Fruit fly (Drosophila melanogaster): ENCODE results near the gene nsl1.

Gene nsl1

DNA sequence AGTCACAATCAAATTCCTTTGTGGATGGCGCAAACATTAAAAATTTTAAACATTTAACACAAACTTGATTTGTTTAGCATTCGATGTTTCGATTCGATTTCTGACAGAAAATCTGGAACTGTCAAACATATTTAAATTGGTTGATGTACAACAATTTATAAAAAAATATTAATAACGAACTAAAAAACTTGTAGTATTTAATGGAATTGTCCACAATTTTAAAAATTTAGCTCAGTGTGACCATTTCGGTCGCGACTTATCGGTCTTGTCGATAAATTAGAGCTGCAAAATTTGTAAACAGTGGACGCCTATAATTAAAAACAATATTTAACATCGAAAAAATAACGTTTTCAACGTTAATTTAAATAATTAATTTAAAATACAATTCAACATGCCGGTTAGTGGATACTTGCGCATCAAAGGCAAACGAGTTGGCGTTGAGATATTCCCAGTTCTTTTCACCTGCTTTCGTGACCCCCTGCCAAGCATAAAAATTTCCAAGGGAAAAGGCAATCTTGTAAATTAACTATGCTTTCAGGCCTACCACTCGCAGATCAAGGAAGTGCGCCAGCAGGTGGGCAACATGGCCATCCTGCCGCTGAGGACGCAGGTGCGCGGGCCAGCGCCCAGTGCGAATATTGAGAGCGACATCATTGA is 40.9 kb downstream of the nsl1 start, which contains the start of the genes CG43317 and Arpc3A:
CG43317 (minus strand) TSS at position 51 of the 657 bp plus-strand sequence.
Arpc3A (plus strand) TSS at position 274 of the 657 bp plus-strand sequence.
- TF ChIP-seq CG7101 (tag; optimal IDR thresholded peaks at IDR 0.05) (no peak), pad (GFP tag; optimal IDR thresholded peaks at IDR 0.05) (no peak), CG1620 (GFP tag; optimal IDR thresholded peaks at IDR 0.05) (no peak), Hr96 (GFP tag; optimal IDR thresholded peaks at IDR 0.05) (no peak), CG5204 (GFP tag; optimal IDR thresholded peaks at IDR 0.05) (no peak), kay (GFP tag; ENCODE audit: borderline replicate concordance) (peak; percentile 89)

DNA sequence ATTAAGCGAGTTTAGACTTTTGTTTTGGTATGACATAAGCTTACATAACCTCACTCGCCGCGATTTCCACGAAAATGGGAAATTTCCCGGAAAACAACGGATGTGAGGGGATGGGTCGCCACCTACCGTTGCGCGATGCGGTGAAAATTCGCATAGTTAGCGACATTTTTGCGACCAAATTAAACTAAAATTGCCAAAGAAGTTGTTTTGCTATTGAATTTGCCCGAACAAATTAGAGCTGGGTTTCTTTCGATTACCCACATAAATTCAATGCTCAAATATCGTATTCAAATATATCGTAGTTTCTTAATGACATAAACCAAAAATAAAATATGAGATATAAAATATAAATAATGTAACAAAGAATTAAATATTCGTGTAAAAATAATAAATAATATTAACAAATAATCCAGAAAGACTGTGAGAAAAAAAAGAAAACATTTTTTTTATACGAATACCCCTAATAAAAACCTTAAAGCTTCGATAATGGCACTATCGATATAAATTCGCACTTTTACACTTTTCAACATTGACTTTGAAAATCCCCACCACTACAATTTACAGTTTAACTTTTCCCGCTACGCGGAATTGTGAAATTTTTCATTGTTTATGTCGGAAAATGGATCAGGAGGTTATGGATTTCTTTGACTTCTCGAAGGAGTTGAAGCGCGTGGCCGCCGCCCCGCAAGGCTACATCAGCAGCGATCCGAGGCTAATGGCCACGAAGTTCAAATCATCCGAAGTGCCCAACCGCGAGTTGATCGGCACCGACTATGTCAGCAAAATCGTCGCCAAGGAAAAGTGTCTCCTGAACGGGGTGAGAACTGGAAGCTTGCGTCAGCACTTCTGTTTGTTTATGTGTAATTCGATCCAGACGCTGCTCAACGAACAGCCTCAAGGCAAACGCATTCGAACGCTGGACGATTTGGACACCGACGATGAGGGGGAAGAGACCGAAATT is 43.6 kb downstream of the nsl1 start, which contains the start of the genes ND-23 and spn-E:
ND-23 (minus strand) TSS at position 254 of the 961 bp plus-strand sequence.
spn-E (plus strand) TSS at position 556 of the 961 bp plus-strand sequence.
- TF ChIP-seq CG7101 (tag; optimal IDR thresholded peaks at IDR 0.05) (peak; percentile 80), CG14711 (tag; optimal IDR thresholded peaks at IDR 0.05) (peak; percentile 78), pad (GFP tag; optimal IDR thresholded peaks at IDR 0.05) (peak; percentile 49), toe (GFP tag; optimal IDR thresholded peaks at IDR 0.05) (peak; percentile 55), Crg-1 (GFP tag; optimal IDR thresholded peaks at IDR 0.05) (peak; percentile 60), CG12768 (GFP tag; optimal IDR thresholded peaks at IDR 0.05) (no peak), Mnt (GFP tag; optimal IDR thresholded peaks at IDR 0.05) (no peak), cic (GFP tag; optimal IDR thresholded peaks at IDR 0.05) (no peak), Hr96 (GFP tag; optimal IDR thresholded peaks at IDR 0.05) (no peak), tj (GFP tag; optimal IDR thresholded peaks at IDR 0.05) (peak; percentile 85), kay (GFP tag; ENCODE audit: borderline replicate concordance) (no peak), CG5204 (GFP tag; optimal IDR thresholded peaks at IDR 0.05) (no peak), CG11617 (GFP tag; optimal IDR thresholded peaks at IDR 0.05) (peak; percentile 62), cnc (optimal IDR thresholded peaks at IDR 0.05) (no peak), CG33017 (tag; optimal IDR thresholded peaks at IDR 0.05) (peak; percentile 63), Clk (GFP tag; optimal IDR thresholded peaks at IDR 0.05) (no peak), CG7045 (GFP tag; optimal IDR thresholded peaks at IDR 0.05) (peak; percentile 42), bab1 (GFP tag; optimal IDR thresholded peaks at IDR 0.05) (peak; percentile 48), CG1620 (GFP tag; optimal IDR thresholded peaks at IDR 0.05) (no peak), ovo (GFP tag; optimal IDR thresholded peaks at IDR 0.05) (peak; percentile 76)

DNA sequence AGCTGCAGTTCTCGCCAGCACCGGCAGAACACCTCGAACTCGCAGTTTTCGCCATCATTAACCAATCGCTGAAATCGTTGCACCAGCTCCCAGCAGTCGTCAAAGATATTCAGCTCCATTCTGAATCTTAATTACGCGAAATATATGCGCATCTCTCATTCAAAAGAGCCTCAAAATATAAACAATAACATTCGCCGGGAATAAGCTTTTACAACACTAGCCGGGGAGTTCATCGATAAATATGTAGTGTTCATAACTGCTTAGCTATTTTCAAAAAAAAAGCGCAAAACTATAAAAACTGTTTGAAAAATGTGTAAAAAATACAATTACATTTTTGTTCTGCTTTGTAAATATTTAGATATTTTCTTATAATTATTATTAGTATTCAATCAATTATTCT is 45.7 kb downstream of the nsl1 start, which contains the start of gene Pbp45:
Pbp45 (minus strand) TSS at position 222 of the 400 bp plus-strand sequence.
- TF ChIP-seq toe (GFP tag; optimal IDR thresholded peaks at IDR 0.05) (no peak), Clk (GFP tag; optimal IDR thresholded peaks at IDR 0.05) (no peak), CG7101 (tag; optimal IDR thresholded peaks at IDR 0.05) (peak; percentile 41), Mnt (GFP tag; optimal IDR thresholded peaks at IDR 0.05) (no peak), CG14711 (tag; optimal IDR thresholded peaks at IDR 0.05) (peak; percentile 32), tj (GFP tag; optimal IDR thresholded peaks at IDR 0.05) (peak; percentile 35), ovo (GFP tag; optimal IDR thresholded peaks at IDR 0.05) (no peak), CG12768 (GFP tag; optimal IDR thresholded peaks at IDR 0.05) (no peak), Crg-1 (GFP tag; optimal IDR thresholded peaks at IDR 0.05) (peak; percentile 23), bab1 (GFP tag; optimal IDR thresholded peaks at IDR 0.05) (no peak), CG33017 (tag; optimal IDR thresholded peaks at IDR 0.05) (no peak), CG7045 (GFP tag; optimal IDR thresholded peaks at IDR 0.05) (no peak), CG11617 (GFP tag; optimal IDR thresholded peaks at IDR 0.05) (no peak), CG1620 (GFP tag; optimal IDR thresholded peaks at IDR 0.05) (peak; percentile 14), Hr96 (GFP tag; optimal IDR thresholded peaks at IDR 0.05) (no peak), pad (GFP tag; optimal IDR thresholded peaks at IDR 0.05) (peak; percentile 16), kay (GFP tag; ENCODE audit: borderline replicate concordance) (no peak), cic (GFP tag; optimal IDR thresholded peaks at IDR 0.05) (no peak), CG5204 (GFP tag; optimal IDR thresholded peaks at IDR 0.05) (no peak)

DNA sequence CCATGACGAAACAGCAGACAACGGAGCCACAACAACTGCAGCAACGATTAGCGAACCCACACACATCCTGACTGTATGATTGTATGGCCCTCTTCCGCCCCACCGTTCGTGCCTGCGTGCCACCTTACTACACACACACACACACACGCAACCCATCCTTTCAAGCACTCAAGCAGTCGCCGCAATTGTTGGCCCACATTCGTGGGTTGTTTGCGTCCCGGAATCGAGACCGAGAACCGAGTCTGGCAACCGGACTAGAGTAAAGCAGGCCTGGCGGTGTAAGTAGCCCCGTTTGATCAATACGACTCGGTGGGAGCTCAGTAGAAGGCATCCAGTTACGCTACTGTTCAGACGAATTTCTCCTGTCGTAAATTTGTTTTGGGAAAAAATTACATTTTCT is 52.7 kb downstream of the nsl1 start, which contains the start of gene CG4546:
CG4546 (plus strand) TSS at position 301 of the 400 bp plus-strand sequence.
- no peak for TF ChIP-seq Clk (GFP tag; optimal IDR thresholded peaks at IDR 0.05)
- TF ChIP-seq Crg-1 (GFP tag; optimal IDR thresholded peaks at IDR 0.05), result no peak
- TF ChIP-seq bab1 (GFP tag; optimal IDR thresholded peaks at IDR 0.05), result no peak
- TF ChIP-seq CG12768 (GFP tag; optimal IDR thresholded peaks at IDR 0.05), result no peak
- no peak for TF ChIP-seq pad (GFP tag; optimal IDR thresholded peaks at IDR 0.05)
- no peak for TF ChIP-seq CG14711 (tag; optimal IDR thresholded peaks at IDR 0.05)
- TF ChIP-seq ovo (GFP tag; optimal IDR thresholded peaks at IDR 0.05), result no peak
- TF ChIP-seq CG33017 (tag; optimal IDR thresholded peaks at IDR 0.05), result no peak
- TF ChIP-seq CG11617 (GFP tag; optimal IDR thresholded peaks at IDR 0.05), result no peak
- no peak for TF ChIP-seq CG7045 (GFP tag; optimal IDR thresholded peaks at IDR 0.05)

Data from whole organism, adult.